Fruit fly (Drosophila melanogaster) whole organism, wandering third instar larva: ENCODE measurements around the gene hiw.

Experiments used
- Abd-B ChIP-seq: fragments of >200 bp; optimal IDR thresholded peaks from 2 replicates; lab custom pipeline; 2017; ENCODE audit warnings: missing biosample characterization, missing genetic modification characterization
- CG32264 ChIP-seq: fragments of 200-800 bp; sonication (Bioruptor generic); optimal IDR thresholded peaks from 2 replicates; lab custom pipeline; 2016; ENCODE audit warnings: missing biosample characterization, missing genetic modification characterization
- CG9705 ChIP-seq: fragments of 200-800 bp; sonication (Bioruptor generic); optimal IDR thresholded peaks from 2 replicates; lab custom pipeline; 2018; ENCODE audit warnings: missing biosample characterization, mild to moderate bottlenecking, missing genetic modification characterization
- CrebA ChIP-seq: fragments of 200-800 bp; sonication (Bioruptor generic); optimal IDR thresholded peaks from 2 replicates; lab custom pipeline; 2016; ENCODE audit warnings: missing biosample characterization, mild to moderate bottlenecking, missing genetic modification characterization, borderline replicate concordance
- Dfd ChIP-seq: fragments of >200 bp; optimal IDR thresholded peaks from 2 replicates; lab custom pipeline; 2017; ENCODE audit warnings: missing biosample characterization, missing genetic modification characterization
- Dif ChIP-seq: fragments of 200-275, 200-300 bp; sonication (Bioruptor generic); optimal IDR thresholded peaks from 2 replicates; lab custom pipeline; 2018; ENCODE audit warnings: missing biosample characterization, missing genetic modification characterization; ENCODE audit not compliant: partially characterized antibody
- GATAd ChIP-seq: sonication (Bioruptor generic); optimal IDR thresholded peaks from 2 replicates; lab custom pipeline; 2016; ENCODE audit warnings: missing biosample characterization, missing genetic modification characterization
- HLH106 ChIP-seq: fragments of 200-800 bp; optimal IDR thresholded peaks from 3 replicates; lab custom pipeline; 2019; ENCODE audit warnings: missing biosample characterization, mild to moderate bottlenecking, missing genetic modification characterization, moderate library complexity
- Hnf4 ChIP-seq: fragments of 200-800 bp; sonication (Bioruptor generic); optimal IDR thresholded peaks from 2 replicates; lab custom pipeline; 2016; ENCODE audit warnings: missing biosample characterization, mild to moderate bottlenecking, missing genetic modification characterization
- Hr78 ChIP-seq: fragments of >200 bp; optimal IDR thresholded peaks from 2 replicates; lab custom pipeline; 2017; ENCODE audit warnings: missing biosample characterization, missing genetic modification characterization
- Hr83 ChIP-seq: fragments of 200-300 bp; sonication (Bioruptor generic); optimal IDR thresholded peaks from 2 replicates; lab custom pipeline; 2016; ENCODE audit warnings: missing biosample characterization, mild to moderate bottlenecking, missing genetic modification characterization, moderate library complexity; ENCODE audit not compliant: poor library complexity, severe bottlenecking
- Jra ChIP-seq: sonication (Bioruptor generic); optimal IDR thresholded peaks from 2 replicates; lab custom pipeline; 2016; ENCODE audit warnings: missing biosample characterization, missing genetic modification characterization
- Mio ChIP-seq: sonication (Bioruptor generic); optimal IDR thresholded peaks from 2 replicates; lab custom pipeline; 2016; ENCODE audit warnings: missing biosample characterization, missing genetic modification characterization
- Myc ChIP-seq: fragments of >200 bp; optimal IDR thresholded peaks from 2 replicates; lab custom pipeline; 2017
- N ChIP-seq: fragments of >200 bp; optimal IDR thresholded peaks from 2 replicates; lab custom pipeline; 2018; ENCODE audit warnings: missing biosample characterization, missing external identifiers, missing genetic modification characterization
- OdsH ChIP-seq: fragments of 200-800 bp; sonication (Bioruptor generic); optimal IDR thresholded peaks from 2 replicates; lab custom pipeline; 2016; ENCODE audit warnings: missing biosample characterization, mild to moderate bottlenecking, missing genetic modification characterization
- Rel ChIP-seq, 2 experiments: fragments of 200-800 bp; sonication (Bioruptor generic) in 1 of 2; optimal IDR thresholded peaks; 2 replicates in 1 of 2; 3 replicates in 1 of 2; lab custom pipeline; 2016 to 2019; ENCODE audit warnings: mild to moderate bottlenecking in 2 of 2, missing biosample characterization in 2 of 2, missing genetic modification characterization in 2 of 2, moderate library complexity in 1 of 2
- Sp1 ChIP-seq: fragments of 200-800 bp; sonication (Bioruptor generic); optimal IDR thresholded peaks from 3 replicates; lab custom pipeline; 2019; ENCODE audit warnings: missing biosample characterization, mild to moderate bottlenecking, missing genetic modification characterization, moderate library complexity
- Vsx2 ChIP-seq: fragments of 200-300, 225-300 bp; sonication (Bioruptor generic); optimal IDR thresholded peaks from 2 replicates; lab custom pipeline; 2018; ENCODE audit warnings: missing biosample characterization, missing genetic modification characterization; ENCODE audit not compliant: partially characterized antibody
- br ChIP-seq: fragments of 200-800 bp; sonication (Bioruptor generic); optimal IDR thresholded peaks from 2 replicates; lab custom pipeline; 2016; ENCODE audit warnings: missing biosample characterization, missing genetic modification characterization
- brk ChIP-seq: fragments of 200-800 bp; sonication (Bioruptor generic); optimal IDR thresholded peaks from 2 replicates; lab custom pipeline; 2016; ENCODE audit warnings: missing biosample characterization, mild to moderate bottlenecking, missing genetic modification characterization
- dl ChIP-seq, 2 experiments: fragments of 175-275, 200-275 bp in 1 of 2; fragments of 200-275 bp in 1 of 2; sonication (Bioruptor generic); optimal IDR thresholded peaks; lab custom pipeline; 2018; ENCODE audit warnings: mild to moderate bottlenecking in 2 of 2, missing biosample characterization in 2 of 2, missing genetic modification characterization in 2 of 2, moderate library complexity in 2 of 2; ENCODE audit not compliant: partially characterized antibody in 2 of 2, insufficient read depth in 1 of 2
- dmrt93B ChIP-seq: fragments of 200-800 bp; sonication (Bioruptor generic); optimal IDR thresholded peaks from 2 replicates; lab custom pipeline; 2018; ENCODE audit warnings: missing biosample characterization, mild to moderate bottlenecking, missing genetic modification characterization
- dsf ChIP-seq: sonication (Bioruptor generic); optimal IDR thresholded peaks from 2 replicates; lab custom pipeline; 2016; ENCODE audit warnings: missing biosample characterization, missing genetic modification characterization, borderline replicate concordance
- ey ChIP-seq: fragments of 200-800 bp; sonication (Bioruptor generic); optimal IDR thresholded peaks from 2 replicates; lab custom pipeline; 2016; ENCODE audit warnings: missing biosample characterization, missing genetic modification characterization
- foxo ChIP-seq, 2 experiments: fragments of 200-800 bp; sonication (Bioruptor generic); optimal IDR thresholded peaks; 2 replicates in 1 of 2; 3 replicates in 1 of 2; lab custom pipeline; 2016 to 2017; ENCODE audit warnings: missing biosample characterization in 2 of 2, missing genetic modification characterization in 2 of 2
- fru ChIP-seq: fragments of 200-800 bp; sonication (Bioruptor generic); optimal IDR thresholded peaks from 3 replicates; lab custom pipeline; 2016; ENCODE audit warnings: missing biosample characterization, mild to moderate bottlenecking, missing genetic modification characterization
- h ChIP-seq: fragments of 200-800 bp; sonication (Bioruptor generic); optimal IDR thresholded peaks from 3 replicates; lab custom pipeline; 2016; ENCODE audit warnings: missing biosample characterization, mild to moderate bottlenecking, missing genetic modification characterization
- jim ChIP-seq: fragments of 175-275, 200-325 bp; sonication (Bioruptor generic); optimal IDR thresholded peaks from 2 replicates; lab custom pipeline; 2016; ENCODE audit warnings: missing biosample characterization, mild to moderate bottlenecking, missing genetic modification characterization
- lola ChIP-seq: fragments of >200 bp; optimal IDR thresholded peaks from 2 replicates; lab custom pipeline; 2017; ENCODE audit warnings: missing biosample characterization, missing genetic modification characterization
- pan ChIP-seq: fragments of >200 bp; optimal IDR thresholded peaks from 2 replicates; lab custom pipeline; 2017
- psq ChIP-seq: fragments of 200-800 bp; sonication (Bioruptor generic); optimal IDR thresholded peaks from 3 replicates; lab custom pipeline; 2017; ENCODE audit warnings: missing biosample characterization, mild to moderate bottlenecking, missing genetic modification characterization, moderate library complexity
- rgr ChIP-seq: fragments of 200-800 bp; sonication (Bioruptor generic); optimal IDR thresholded peaks from 3 replicates; lab custom pipeline; 2016; ENCODE audit warnings: missing biosample characterization, mild to moderate bottlenecking, missing genetic modification characterization
- sage ChIP-seq: fragments of 200-800 bp; sonication (Bioruptor generic); optimal IDR thresholded peaks from 2 replicates; lab custom pipeline; 2016; ENCODE audit warnings: missing biosample characterization, mild to moderate bottlenecking, missing genetic modification characterization
- sv ChIP-seq: fragments of 200-800 bp; sonication (Bioruptor generic); optimal IDR thresholded peaks from 3 replicates; lab custom pipeline; 2016; ENCODE audit warnings: missing biosample characterization, missing genetic modification characterization
- tai ChIP-seq: sonication (Bioruptor generic); optimal IDR thresholded peaks from 2 replicates; lab custom pipeline; 2016; ENCODE audit warnings: missing biosample characterization, missing genetic modification characterization
- woc ChIP-seq: sonication (Bioruptor generic); optimal IDR thresholded peaks from 2 replicates; lab custom pipeline; 2016; ENCODE audit warnings: missing biosample characterization, mild to moderate bottlenecking, missing genetic modification characterization

hiw gene

dm6 chrX:15045608-15046007, 17.6 kb downstream of the hiw start:
- TF ChIP-seq h (GFP tag; lab: Kevin White, UChicago) (peak; percentile 13), Hr78 (no peak), sage (GFP tag; lab: Kevin White, UChicago) (no peak), Mio (no peak), OdsH (GFP tag; lab: Kevin White, UChicago) (no peak), Abd-B (no peak), GATAd (GFP tag; lab: Kevin White, UChicago) (no peak), Dfd (GFP tag; lab: Kevin White, UChicago) (no peak), brk (GFP tag; lab: Kevin White, UChicago) (peak; percentile 17), Hnf4 (GFP tag; lab: Kevin White, UChicago) (peak; percentile 22), rgr (GFP tag; lab: Kevin White, UChicago) (peak; percentile 9), CrebA (GFP tag; lab: Kevin White, UChicago) (no peak), Hr83 (peak; percentile 16)

DNA sequence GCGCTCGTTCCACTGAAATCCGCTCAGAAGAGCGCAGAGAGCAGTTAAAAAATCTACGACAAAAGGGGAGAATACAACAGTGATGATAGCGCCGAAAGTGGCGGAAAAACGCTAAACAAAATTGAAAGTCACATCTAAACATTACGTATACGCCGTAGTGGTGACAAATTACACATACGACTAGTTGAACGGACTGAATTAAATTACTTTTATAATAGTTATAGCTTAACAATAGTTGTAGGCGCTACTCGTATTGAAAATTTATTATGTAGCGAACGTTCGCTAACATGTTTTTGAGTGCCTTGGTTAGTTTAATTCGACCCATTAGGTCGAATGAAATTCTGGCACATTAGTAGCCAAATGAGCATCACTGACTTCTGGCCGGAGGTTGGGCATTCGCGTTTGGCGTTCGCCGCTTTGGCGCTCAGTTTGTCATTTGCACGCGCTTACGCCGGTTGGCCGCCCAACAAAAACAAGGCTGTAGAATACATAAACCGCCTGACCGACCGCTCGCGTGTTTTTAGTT, 19.5 kb downstream of the hiw start, which contains the start of gene CG5541:
Gene CG5541, plus strand, starts transcription at position 424 of the 526 bp plus-strand sequence.
- TF ChIP-seq CG9705 (peak; percentile 28), Jra (GFP tag; lab: Kevin White, UChicago) (no peak), dsf (GFP tag; lab: Kevin White, UChicago) (no peak), Myc (peak; percentile 96), Hr78 (no peak), dl (GFP tag; optimal IDR thresholded peaks at IDR 0.05; lab: Kevin White, UChicago; ENCODE audit: insufficient read depth in 1 of 2, partially characterized antibody in 2 of 2) (peak; percentile 67 to 75), pan (no peak), Hr83 (no peak), fru (GFP tag; lab: Kevin White, UChicago) (no peak), dmrt93B (GFP tag; lab: Kevin White, UChicago) (peak; percentile 44), h (GFP tag; lab: Kevin White, UChicago) (peak; percentile 52), sv (peak; percentile 2), foxo (GFP tag; optimal IDR thresholded peaks at IDR 0.05; lab: Kevin White, UChicago) (peak in 1 of 2 experiments; percentile 35), brk (GFP tag; lab: Kevin White, UChicago) (no peak), Sp1 (GFP tag; lab: Kevin White, UChicago) (peak; percentile 54), HLH106 (tag; lab: Kevin White, UChicago) (peak; percentile 23), lola (GFP tag; lab: Kevin White, UChicago) (no peak), psq (GFP tag; lab: Kevin White, UChicago) (no peak), tai (GFP tag; lab: Kevin White, UChicago) (no peak), CrebA (GFP tag; lab: Kevin White, UChicago) (no peak), ey (GFP tag; lab: Kevin White, UChicago) (peak; percentile 57), br (peak; percentile 5), Mio (no peak), OdsH (GFP tag; lab: Kevin White, UChicago) (peak; percentile 24), woc (GFP tag; lab: Kevin White, UChicago) (peak; percentile 86), Dfd (GFP tag; lab: Kevin White, UChicago) (no peak)
- TF ChIP-seq, all 38 proteins: peak for 13

dm6 chrX:15043013-15043699, 20.1 kb downstream of the hiw start:
- TF ChIP-seq Jra (GFP tag; lab: Kevin White, UChicago) (no peak), Abd-B (no peak), Mio (no peak), Vsx2 (GFP tag; lab: Kevin White, UChicago) (no peak), sv (peak; percentile 48), Hr83 (no peak), foxo (GFP tag; optimal IDR thresholded peaks at IDR 0.05; lab: Kevin White, UChicago) (peak; percentile 16 to 82), ey (GFP tag; lab: Kevin White, UChicago) (peak; percentile 82), GATAd (GFP tag; lab: Kevin White, UChicago) (no peak), pan (no peak), brk (GFP tag; lab: Kevin White, UChicago) (peak; percentile 78), br (peak; percentile 70), woc (GFP tag; lab: Kevin White, UChicago) (no peak), OdsH (GFP tag; lab: Kevin White, UChicago) (peak; percentile 71), N (GFP tag; lab: Kevin White, UChicago) (no peak), fru (GFP tag; lab: Kevin White, UChicago) (peak; percentile 83), lola (GFP tag; lab: Kevin White, UChicago) (no peak), HLH106 (tag; lab: Kevin White, UChicago) (peak; percentile 63), CG9705 (no peak), tai (GFP tag; lab: Kevin White, UChicago) (no peak), CG32264 (GFP tag; lab: Kevin White, UChicago) (peak; percentile 25), Hr78 (no peak), Sp1 (GFP tag; lab: Kevin White, UChicago) (peak; percentile 7), CrebA (GFP tag; lab: Kevin White, UChicago) (peak; percentile 46), dmrt93B (GFP tag; lab: Kevin White, UChicago) (no peak), Myc (no peak), rgr (GFP tag; lab: Kevin White, UChicago) (peak; percentile 79), Rel (GFP tag; optimal IDR thresholded peaks at IDR 0.05; lab: Kevin White, UChicago) (peak; percentile 19), Rel (tag; optimal IDR thresholded peaks at IDR 0.05; lab: Kevin White, UChicago) (peak; percentile 38), h (GFP tag; lab: Kevin White, UChicago) (peak; percentile 80), dsf (GFP tag; lab: Kevin White, UChicago) (no peak), Hnf4 (GFP tag; lab: Kevin White, UChicago) (peak; percentile 65), Dif (GFP tag; lab: Kevin White, UChicago) (peak; percentile 70), jim (GFP tag; lab: Kevin White, UChicago) (no peak), Dfd (GFP tag; lab: Kevin White, UChicago) (no peak), dl (GFP tag; optimal IDR thresholded peaks at IDR 0.05; lab: Kevin White, UChicago; ENCODE audit: insufficient read depth in 1 of 2, partially characterized antibody in 2 of 2) (no peak)
